Worm (Caenorhabditis elegans) whole organism, L4 larva: ENCODE measurements around the gene B0495.9.

Source experiments
- F10B5.3 ChIP-seq: sonication (generic microtip); optimal IDR thresholded peaks from 2 replicates; lab custom pipeline; 2016; ENCODE audit warnings: mild to moderate bottlenecking, missing genetic modification characterization, missing compliant biosample characterization
- F49E8.2 ChIP-seq: sonication (generic microtip); optimal IDR thresholded peaks from 2 replicates; lab custom pipeline; 2016; ENCODE audit warnings: missing compliant biosample characterization, mild to moderate bottlenecking, missing genetic modification characterization, borderline replicate concordance
- T20F7.1 ChIP-seq: fragments of 200-800 bp; sonication (Bioruptor generic); optimal IDR thresholded peaks from 2 replicates; lab custom pipeline; 2018; ENCODE audit warnings: mild to moderate bottlenecking, missing genetic modification characterization, missing compliant biosample characterization
- Y105C5A.15 ChIP-seq: fragments of 200-800 bp; sonication (Bioruptor generic); IDR thresholded peaks from 2 replicates; pipeline ENCODE4 v1.3.6; 2022; ENCODE audit warnings: missing genetic modification characterization, missing compliant biosample characterization
- Y5F2A.4 ChIP-seq: fragments of 200-800 bp; sonication (Bioruptor generic); optimal IDR thresholded peaks from 2 replicates; lab custom pipeline; 2018; ENCODE audit warnings: mild to moderate bottlenecking, missing genetic modification characterization, missing compliant biosample characterization
- Y75B8A.6 ChIP-seq: fragments of 200-800 bp; sonication (Bioruptor generic); IDR thresholded peaks from 2 replicates; pipeline ENCODE4 v1.3.6; 2022; ENCODE audit warnings: missing genetic modification reagents, missing genetic modification characterization, missing compliant biosample characterization
- aha-1 ChIP-seq: fragments of 150-350 bp; peaks from one replicate; lab custom pipeline; 2014; ENCODE audit warnings: missing biosample characterization, missing genetic modification characterization
- arid-1 ChIP-seq: fragments of 200-800 bp; sonication (Bioruptor generic); conservative IDR thresholded peaks from 2 replicates; pipeline ENCODE4 v1.3.6; 2022; ENCODE audit warnings: missing genetic modification reagents, missing genetic modification characterization, missing compliant biosample characterization
- attf-4 ChIP-seq: sonication (generic microtip); optimal IDR thresholded peaks from 3 replicates; lab custom pipeline; 2017; ENCODE audit warnings: missing biosample characterization, missing genetic modification characterization
- ceh-62 ChIP-seq: sonication (generic microtip); optimal IDR thresholded peaks from 2 replicates; lab custom pipeline; 2017; ENCODE audit warnings: missing biosample characterization, missing genetic modification characterization
- ceh-82 ChIP-seq: sonication (generic microtip); optimal IDR thresholded peaks from 2 replicates; lab custom pipeline; 2017; ENCODE audit warnings: missing biosample characterization, missing genetic modification characterization
- ces-1 ChIP-seq: fragments of 150-350 bp; sonication (generic microtip); optimal IDR thresholded peaks from 4 replicates; lab custom pipeline; 2014; ENCODE audit warnings: missing biosample characterization, missing genetic modification reagents, missing genetic modification characterization
- cey-2 ChIP-seq: sonication (generic microtip); optimal IDR thresholded peaks from 3 replicates; lab custom pipeline; 2017; ENCODE audit warnings: missing genetic modification characterization, mild to moderate bottlenecking, missing compliant biosample characterization, antibody characterized with exemption, borderline replicate concordance; ENCODE audit not compliant: insufficient read depth
- daf-12 ChIP-seq: fragments of 150-350 bp; optimal IDR thresholded peaks from 2 replicates; lab custom pipeline; 2014; ENCODE audit warnings: missing biosample characterization, missing genetic modification reagents, missing genetic modification characterization
- daf-8 ChIP-seq: fragments of 200-800 bp; sonication (Bioruptor generic); IDR thresholded peaks from 2 replicates; pipeline ENCODE4 v1.3.6; 2022; ENCODE audit warnings: missing genetic modification characterization, missing compliant biosample characterization
- dve-1 ChIP-seq: sonication (generic microtip); optimal IDR thresholded peaks from 2 replicates; lab custom pipeline; 2017; ENCODE audit warnings: antibody characterized with exemption, mild to moderate bottlenecking, missing genetic modification characterization, missing compliant biosample characterization; ENCODE audit not compliant: insufficient read depth
- egl-27 ChIP-seq: sonication (generic microtip); optimal IDR thresholded peaks from 3 replicates; lab custom pipeline; 2017; ENCODE audit warnings: missing biosample characterization, missing genetic modification reagents, missing genetic modification characterization
- fos-1 ChIP-seq: fragments of 150-350 bp; optimal IDR thresholded peaks from 2 replicates; lab custom pipeline; 2014; ENCODE audit warnings: missing biosample characterization, missing genetic modification characterization
- gei-8 ChIP-seq: fragments of 200-800 bp; sonication (Bioruptor generic); optimal IDR thresholded peaks from 2 replicates; lab custom pipeline; 2018; ENCODE audit warnings: mild to moderate bottlenecking, missing genetic modification characterization, missing compliant biosample characterization
- hif-1 ChIP-seq, 2 experiments: sonication (generic microtip); optimal IDR thresholded peaks; 2 replicates each; lab custom pipeline; 2016 to 2017; ENCODE audit warnings: missing compliant biosample characterization in 2 of 2, missing genetic modification characterization in 2 of 2, missing genetic modification reagents in 2 of 2, missing genotype in 2 of 2, mild to moderate bottlenecking in 1 of 2
- hlh-11 ChIP-seq: fragments of 200-800 bp; sonication (Bioruptor generic); optimal IDR thresholded peaks from 2 replicates; lab custom pipeline; 2018; ENCODE audit warnings: mild to moderate bottlenecking, missing genetic modification characterization, missing compliant biosample characterization
- jun-1 ChIP-seq: fragments of 150-350 bp; optimal IDR thresholded peaks from 2 replicates; lab custom pipeline; 2014; ENCODE audit warnings: missing biosample characterization, missing genetic modification reagents, missing genetic modification characterization
- lin-1 ChIP-seq: fragments of 200-800 bp; sonication (Bioruptor generic); IDR thresholded peaks from 2 replicates; pipeline ENCODE4 v1.3.6; 2022; ENCODE audit warnings: missing genetic modification reagents, missing genetic modification characterization, missing compliant biosample characterization
- lin-13 ChIP-seq: fragments of 150-350 bp; optimal IDR thresholded peaks from 2 replicates; lab custom pipeline; 2014; ENCODE audit warnings: missing biosample characterization, missing genetic modification reagents, missing genetic modification characterization
- lin-29 ChIP-seq: fragments of 200-800 bp; sonication (Bioruptor generic); IDR thresholded peaks from 2 replicates; pipeline ENCODE4 v1.3.6; 2022; ENCODE audit warnings: missing genetic modification reagents, missing genetic modification characterization, missing compliant biosample characterization
- lin-39 ChIP-seq: fragments of 150-350 bp; optimal IDR thresholded peaks from 2 replicates; lab custom pipeline; 2014; ENCODE audit warnings: missing biosample characterization, missing genetic modification reagents, missing genetic modification characterization
- lir-3 ChIP-seq: sonication (generic microtip); optimal IDR thresholded peaks from 2 replicates; lab custom pipeline; 2016; ENCODE audit warnings: mild to moderate bottlenecking, missing genetic modification characterization, missing compliant biosample characterization
- lsy-2 ChIP-seq, 2 experiments: fragments of 150-350 bp in 1 of 2; sonication (generic microtip) in 1 of 2; optimal IDR thresholded peaks; 2 replicates each; lab custom pipeline; 2014 to 2017; ENCODE audit warnings: missing biosample characterization in 2 of 2, missing genetic modification characterization in 2 of 2
- madf-5 ChIP-seq, 2 experiments: fragments of 200-800 bp; sonication (Bioruptor generic); IDR thresholded peaks; 2 replicates each; pipeline ENCODE4 v1.3.6; 2022; ENCODE audit warnings: missing compliant biosample characterization in 2 of 2, missing genetic modification characterization in 2 of 2
- mdl-1 ChIP-seq, 2 experiments: fragments of 150-350 bp in 1 of 2; sonication (generic microtip) in 1 of 2; optimal IDR thresholded peaks; 2 replicates each; lab custom pipeline; 2014 to 2017; ENCODE audit warnings: missing biosample characterization in 2 of 2, missing genetic modification characterization in 2 of 2
- mep-1 ChIP-seq: fragments of 150-350 bp; sonication (generic microtip); optimal IDR thresholded peaks from 3 replicates; lab custom pipeline; 2014; ENCODE audit warnings: missing biosample characterization, missing genetic modification characterization
- mes-2 ChIP-seq: sonication (generic microtip); optimal IDR thresholded peaks from 2 replicates; lab custom pipeline; 2016; ENCODE audit warnings: missing genotype, mild to moderate bottlenecking, missing genetic modification characterization, missing compliant biosample characterization; ENCODE audit not compliant: poor library complexity, severe bottlenecking
- mxl-2 ChIP-seq: fragments of 200-800 bp; sonication (Bioruptor generic); conservative IDR thresholded peaks from 2 replicates; pipeline ENCODE4 v1.3.6; 2022; ENCODE audit warnings: missing genetic modification reagents, missing genetic modification characterization, missing compliant biosample characterization
- nhr-10 ChIP-seq: fragments of 150-350 bp; optimal IDR thresholded peaks from 2 replicates; lab custom pipeline; 2014; ENCODE audit warnings: missing biosample characterization, missing genetic modification characterization
- nhr-102 ChIP-seq: sonication (generic microtip); optimal IDR thresholded peaks from 2 replicates; lab custom pipeline; 2016; ENCODE audit warnings: mild to moderate bottlenecking, missing genetic modification characterization, moderate library complexity, missing compliant biosample characterization
- nhr-237 ChIP-seq: sonication (generic microtip); optimal IDR thresholded peaks from 2 replicates; lab custom pipeline; 2017; ENCODE audit warnings: missing biosample characterization, missing genetic modification characterization
- nhr-42 ChIP-seq: fragments of 200-800 bp; sonication (Bioruptor generic); IDR thresholded peaks from 2 replicates; pipeline ENCODE4 v1.3.6; 2022; ENCODE audit warnings: missing genetic modification characterization, missing compliant biosample characterization
- nhr-77 ChIP-seq: fragments of 150-350 bp; optimal IDR thresholded peaks from 2 replicates; lab custom pipeline; 2014; ENCODE audit warnings: missing biosample characterization, missing genetic modification characterization
- php-3 ChIP-seq: fragments of 200-800 bp; sonication (Bioruptor generic); IDR thresholded peaks from 2 replicates; pipeline ENCODE4 v1.3.6; 2022; ENCODE audit warnings: missing genetic modification reagents, missing genetic modification characterization, missing compliant biosample characterization
- pqm-1 ChIP-seq: sonication (generic microtip); optimal IDR thresholded peaks from 2 replicates; lab custom pipeline; 2017; ENCODE audit warnings: missing biosample characterization, missing genetic modification characterization
- spr-1 ChIP-seq: sonication (generic microtip); optimal IDR thresholded peaks from 2 replicates; lab custom pipeline; 2016; ENCODE audit warnings: mild to moderate bottlenecking, missing genetic modification characterization, missing compliant biosample characterization
- spr-3 ChIP-seq: fragments of 200-800 bp; sonication (Bioruptor generic); optimal IDR thresholded peaks from 2 replicates; lab custom pipeline; 2018; ENCODE audit warnings: mild to moderate bottlenecking, missing genetic modification characterization, missing compliant biosample characterization
- tag-97 ChIP-seq: fragments of 200-800 bp; sonication (Bioruptor generic); IDR thresholded peaks from 2 replicates; pipeline ENCODE4 v1.3.6; 2022; ENCODE audit warnings: missing genetic modification characterization, missing compliant biosample characterization
- tra-1 ChIP-seq: fragments of 200-800 bp; sonication (Bioruptor generic); IDR thresholded peaks from 2 replicates; pipeline ENCODE4 v1.3.6; 2022; ENCODE audit warnings: missing genetic modification reagents, missing genetic modification characterization, missing compliant biosample characterization
- unc-130 ChIP-seq: sonication (generic microtip); optimal IDR thresholded peaks from 2 replicates; lab custom pipeline; 2016; ENCODE audit warnings: missing genetic modification reagents, missing genetic modification characterization, missing compliant biosample characterization
- unc-39 ChIP-seq: sonication (generic microtip); optimal IDR thresholded peaks from 2 replicates; lab custom pipeline; 2017; ENCODE audit warnings: missing biosample characterization, missing genetic modification characterization
- unc-62 ChIP-seq, 3 experiments: fragments of 150-350 bp in 1 of 3; sonication (generic microtip); optimal IDR thresholded peaks in 2 of 3; peaks in 1 of 3; 1 replicate in 1 of 3; 2 replicates in 2 of 3; lab custom pipeline; 2014 to 2017; ENCODE audit warnings: missing biosample characterization in 3 of 3, missing genetic modification characterization in 3 of 3, missing genetic modification reagents in 3 of 3, missing genotype in 1 of 3
- zag-1 ChIP-seq: fragments of 150-350 bp; optimal IDR thresholded peaks from 2 replicates; lab custom pipeline; 2014; ENCODE audit warnings: missing biosample characterization, missing genetic modification characterization
- zfp-3 ChIP-seq: fragments of 200-800 bp; sonication (Bioruptor generic); conservative IDR thresholded peaks from 2 replicates; pipeline ENCODE4 v1.3.6; 2022; ENCODE audit warnings: missing genetic modification reagents, missing genetic modification characterization, missing compliant biosample characterization
- zip-11 ChIP-seq: fragments of 200-800 bp; sonication (Bioruptor generic); IDR thresholded peaks from 2 replicates; pipeline ENCODE4 v1.3.6; 2022; ENCODE audit warnings: missing genetic modification characterization, missing compliant biosample characterization
- ztf-7 ChIP-seq: fragments of 150-350 bp; optimal IDR thresholded peaks from 2 replicates; lab custom pipeline; 2014; ENCODE audit warnings: missing biosample characterization, missing genetic modification characterization

Gene B0495.9

ce11 chrII:7756810-7757209 lies 48.3 kb upstream of the B0495.9 start (continued):
- peak; percentile 66 for TF ChIP-seq spr-1
- no peak for TF ChIP-seq lin-13 (GFP tag; lab: Kevin White, UChicago)
- TF ChIP-seq unc-130 (GFP tag; lab: Kevin White, UChicago) = no peak
- TF ChIP-seq mdl-1 (tag; optimal IDR thresholded peaks at IDR 0.05; lab: Kevin White, UChicago) = peak in 1 of 2 experiments; percentile 46
- peak; percentile 62 for TF ChIP-seq zfp-3 (GFP tag; lab: Robert Waterston, UW)
- TF ChIP-seq attf-4 (tag; lab: Kevin White, UChicago) = no peak
- no peak for TF ChIP-seq ceh-62 (tag; lab: Kevin White, UChicago)
- TF ChIP-seq nhr-42 = no peak
- no peak for TF ChIP-seq fos-1 (tag; lab: Kevin White, UChicago)
- no peak for TF ChIP-seq zip-11
- no peak for TF ChIP-seq nhr-237 (tag; lab: Kevin White, UChicago)
- no peak for TF ChIP-seq daf-8 (GFP tag; lab: Robert Waterston, UW)
- TF ChIP-seq lin-29 (GFP tag; lab: Robert Waterston, UW) = no peak
- peak in 1 of 2 experiments; percentile 59; a peak in 1 of 4 replicates for TF ChIP-seq madf-5 (GFP tag; IDR thresholded peaks at IDR 0.05; lab: Robert Waterston, UW)
- peak in 1 of 2 experiments; percentile 23 for TF ChIP-seq hif-1 (tag; optimal IDR thresholded peaks at IDR 0.05; lab: Kevin White, UChicago)
- peak; percentile 17 for TF ChIP-seq F10B5.3 (tag; lab: Kevin White, UChicago)
- TF ChIP-seq nhr-102 (tag; lab: Kevin White, UChicago) = peak; percentile 65
- TF ChIP-seq mes-2 (tag; lab: Kevin White, UChicago) = peak; percentile 78
- TF ChIP-seq egl-27 (tag; lab: Kevin White, UChicago) = no peak
- no peak for TF ChIP-seq spr-3
- TF ChIP-seq nhr-77 (tag; lab: Kevin White, UChicago) = peak; percentile 49
- TF ChIP-seq unc-62 (GFP tag; optimal IDR thresholded peaks at IDR 0.05 in 1 of 2; lab: Kevin White, UChicago) = no peak
- TF ChIP-seq unc-62 (tag; optimal IDR thresholded peaks at IDR 0.05; lab: Kevin White, UChicago) = no peak
- no peak for TF ChIP-seq mxl-2 (GFP tag; lab: Robert Waterston, UW)
- TF ChIP-seq daf-12 (tag; lab: Kevin White, UChicago) = no peak
- no peak for TF ChIP-seq zag-1 (tag; lab: Kevin White, UChicago)
- no peak for TF ChIP-seq unc-39 (tag; lab: Kevin White, UChicago)
- TF ChIP-seq F49E8.2 (tag; lab: Kevin White, UChicago) = peak; percentile 11
- TF ChIP-seq nhr-10 = peak; percentile 24
- peak; percentile 70 for TF ChIP-seq mep-1
- peak; percentile 64 for TF ChIP-seq tra-1 (GFP tag; lab: Robert Waterston, UW)
- peak; percentile 86 for TF ChIP-seq hlh-11 (tag; lab: Kevin White, UChicago)
- no peak for TF ChIP-seq jun-1 (tag; lab: Kevin White, UChicago)
- no peak for TF ChIP-seq ces-1 (GFP tag; lab: Kevin White, UChicago)
- TF ChIP-seq gei-8 (GFP tag; lab: Kevin White, UChicago) = peak; percentile 5
- no peak for TF ChIP-seq ceh-82 (tag; lab: Kevin White, UChicago)
- no peak for TF ChIP-seq lin-39 (tag; lab: Kevin White, UChicago)
- peak; percentile 59 for TF ChIP-seq arid-1 (GFP tag; lab: Robert Waterston, UW)
- no peak for TF ChIP-seq tag-97 (GFP tag; lab: Robert Waterston, UW)
- no peak for TF ChIP-seq pqm-1 (tag; lab: Kevin White, UChicago)
- no peak for TF ChIP-seq ztf-7 (tag; lab: Kevin White, UChicago)
- TF ChIP-seq lin-1 (GFP tag; lab: Robert Waterston, UW) = peak; percentile 66; the same call in 1 of the 2 replicates
- peak; percentile 79 for TF ChIP-seq aha-1 (tag; lab: Kevin White, UChicago)
- peak; percentile 22 for TF ChIP-seq lir-3 (tag; lab: Kevin White, UChicago)
- no peak for TF ChIP-seq cey-2 (tag; lab: Kevin White, UChicago)
- TF ChIP-seq php-3 (GFP tag; lab: Robert Waterston, UW) = peak; percentile 44; the same call in 1 of the 2 replicates
- peak in 1 of 2 experiments; percentile 74 for TF ChIP-seq lsy-2 (tag; optimal IDR thresholded peaks at IDR 0.05; lab: Kevin White, UChicago)
- peak; percentile 58 for TF ChIP-seq T20F7.1 (GFP tag; lab: Kevin White, UChicago)
- TF ChIP-seq Y5F2A.4 (GFP tag; lab: Kevin White, UChicago) = peak; percentile 10
- no peak for TF ChIP-seq Y105C5A.15 (GFP tag; lab: Robert Waterston, UW)
- peak; percentile 83 for TF ChIP-seq dve-1
- 0 out of 2 replicates have a peak, but pooled peaks have one; percentile 14 for TF ChIP-seq Y75B8A.6
